Worm (Caenorhabditis elegans) whole organism, mixed stage, embryonic: ENCODE results near the gene aexr-2.

Source experiments
- nhr-76 ChIP-seq: sonication (generic microtip); optimal IDR thresholded peaks from 2 replicates; lab custom pipeline; 2017; ENCODE audit warnings: missing biosample characterization, missing genetic modification characterization
- snpc-4 ChIP-seq: fragments of 150-350 bp; optimal IDR thresholded peaks from 2 replicates; lab custom pipeline; 2014; ENCODE audit warnings: missing biosample characterization, missing genetic modification characterization
- unc-39 ChIP-seq: fragments of 150-350 bp; optimal IDR thresholded peaks from 2 replicates; lab custom pipeline; 2014; ENCODE audit warnings: missing biosample characterization, missing genetic modification characterization
- ztf-11 ChIP-seq: fragments of 150-350 bp; optimal IDR thresholded peaks from 2 replicates; lab custom pipeline; 2014; ENCODE audit warnings: missing biosample characterization, missing genetic modification characterization

DNA sequence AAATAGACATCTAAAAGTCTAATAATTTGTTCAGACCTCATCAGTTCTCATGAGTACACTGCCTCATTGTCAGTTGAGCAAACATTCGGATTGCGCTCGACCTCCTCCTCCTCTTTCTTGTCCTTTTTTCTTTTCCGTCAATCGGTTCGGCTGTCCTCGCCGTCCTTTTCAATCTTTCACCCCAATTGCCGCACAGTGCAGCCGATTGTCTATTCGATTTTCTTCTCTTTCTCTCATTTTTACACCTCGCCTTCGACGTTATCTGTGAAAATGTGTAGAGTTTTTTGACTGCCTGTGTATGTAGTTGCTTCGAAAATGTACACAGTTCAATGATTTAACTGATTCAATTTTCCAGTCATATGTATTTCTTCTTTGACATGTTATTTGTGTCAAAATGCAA is 21.8 kb upstream of the aexr-2 start:
- TF ChIP-seq ztf-11 (tag; lab: Kevin White, UChicago): no peak
- TF ChIP-seq unc-39 (tag; lab: Kevin White, UChicago): no peak
- no peak for TF ChIP-seq snpc-4 (tag; lab: Kevin White, UChicago)
- TF ChIP-seq nhr-76 (tag; lab: Kevin White, UChicago): no peak
